Fruit fly (Drosophila melanogaster) whole organism, embryonic: ENCODE measurements around the gene CG7728.

Experiments
- Ada2b ChIP-seq: fragments of 200-800 bp; sonication (Bioruptor generic); IDR thresholded peaks from 2 replicates; pipeline ENCODE4 v1.3.6; 2022; ENCODE audit warnings: missing biosample characterization, missing genetic modification characterization
- Atf6 ChIP-seq: fragments of 200-800 bp; sonication (Bioruptor generic); IDR thresholded peaks from 2 replicates; pipeline ENCODE4 v1.3.6; 2022; ENCODE audit warnings: missing biosample characterization, missing genetic modification characterization
- CG11695 ChIP-seq: fragments of 200-800 bp; sonication (Bioruptor generic); IDR thresholded peaks from 3 replicates; pipeline ENCODE4 v1.3.6; 2022; ENCODE audit warnings: missing biosample characterization, missing genetic modification characterization
- CG13287 ChIP-seq: fragments of 200-800 bp; sonication (Bioruptor generic); IDR thresholded peaks from 2 replicates; pipeline ENCODE4 v1.3.6; 2022; ENCODE audit warnings: missing biosample characterization, missing genetic modification characterization; ENCODE audit not compliant: partially characterized antibody
- CG15514 ChIP-seq: fragments of 200-800 bp; sonication (Bioruptor generic); optimal IDR thresholded peaks from 3 replicates; lab custom pipeline; 2017; ENCODE audit warnings: missing biosample characterization, missing genetic modification characterization, mild to moderate bottlenecking, moderate library complexity, missing genetic modification reagents
- CG16813 ChIP-seq: fragments of 200-800 bp; sonication (Bioruptor generic); IDR thresholded peaks from 3 replicates; pipeline ENCODE4 v1.3.6; 2022; ENCODE audit warnings: missing biosample characterization, missing genetic modification characterization; ENCODE audit not compliant: partially characterized antibody
- CG17912 ChIP-seq: fragments of 200-800 bp; sonication (Bioruptor generic); optimal IDR thresholded peaks from 2 replicates; lab custom pipeline; 2018; ENCODE audit warnings: missing biosample characterization, mild to moderate bottlenecking, missing genetic modification characterization
- CG1832 ChIP-seq: fragments of 200-800 bp; sonication (Bioruptor generic); optimal IDR thresholded peaks from 2 replicates; lab custom pipeline; 2017; ENCODE audit warnings: missing biosample characterization, mild to moderate bottlenecking, missing genetic modification characterization, inconsistent platforms
- CG31365 ChIP-seq: fragments of 200-800 bp; sonication (Bioruptor generic); optimal IDR thresholded peaks from 2 replicates; lab custom pipeline; 2018; ENCODE audit warnings: missing biosample characterization, mild to moderate bottlenecking, missing genetic modification characterization
- CG34376 ChIP-seq: fragments of 200-800 bp; sonication (Bioruptor generic); optimal IDR thresholded peaks from 2 replicates; lab custom pipeline; 2018; ENCODE audit warnings: missing biosample characterization, mild to moderate bottlenecking, missing genetic modification characterization
- CG3838 ChIP-seq: fragments of 200-800 bp; sonication (Bioruptor generic); optimal IDR thresholded peaks from 3 replicates; lab custom pipeline; 2016; ENCODE audit warnings: missing biosample characterization, missing genetic modification characterization
- CG3995 ChIP-seq: fragments of 200-800 bp; sonication (Bioruptor generic); optimal IDR thresholded peaks from 3 replicates; lab custom pipeline; 2016; ENCODE audit warnings: missing biosample characterization, missing genetic modification characterization
- CG4404 ChIP-seq: fragments of 200-800 bp; sonication (Bioruptor generic); IDR thresholded peaks from 2 replicates; pipeline ENCODE4 v1.3.6; 2022; ENCODE audit warnings: missing biosample characterization, missing genetic modification characterization
- CG4617 ChIP-seq: fragments of 200-800 bp; sonication (Bioruptor generic); optimal IDR thresholded peaks from 3 replicates; lab custom pipeline; 2016; ENCODE audit warnings: missing biosample characterization, missing genetic modification characterization, borderline replicate concordance
- CG5245 ChIP-seq: fragments of 200-800 bp; sonication (Bioruptor generic); optimal IDR thresholded peaks from 3 replicates; lab custom pipeline; 2016; ENCODE audit warnings: missing biosample characterization, missing genetic modification characterization
- CG8924 ChIP-seq: fragments of 200-800 bp; optimal IDR thresholded peaks from 3 replicates; lab custom pipeline; 2019; ENCODE audit warnings: missing biosample characterization, mild to moderate bottlenecking, missing genetic modification characterization, moderate library complexity
- CG8944 ChIP-seq: fragments of 200-800 bp; sonication (Bioruptor generic); optimal IDR thresholded peaks from 3 replicates; lab custom pipeline; 2016; ENCODE audit warnings: missing biosample characterization, missing genetic modification characterization
- CG9609 ChIP-seq: fragments of 200-800 bp; sonication (Bioruptor generic); optimal IDR thresholded peaks from 3 replicates; lab custom pipeline; 2016; ENCODE audit warnings: missing biosample characterization, missing genetic modification characterization
- Deaf1 ChIP-seq: fragments of 200-800 bp; optimal IDR thresholded peaks from 3 replicates; lab custom pipeline; 2019; ENCODE audit warnings: missing biosample characterization, mild to moderate bottlenecking, missing genetic modification characterization, moderate library complexity
- Dip2 ChIP-seq: fragments of 200-800 bp; sonication (Bioruptor generic); IDR thresholded peaks from 2 replicates; pipeline ENCODE4 v1.3.6; 2022; ENCODE audit warnings: missing biosample characterization, missing genetic modification characterization
- Dref ChIP-seq: fragments of 200-800 bp; sonication (Bioruptor generic); IDR thresholded peaks from 2 replicates; pipeline ENCODE4 v1.3.6; 2022; ENCODE audit warnings: missing biosample characterization, missing genetic modification characterization
- Hr78 ChIP-seq, 2 experiments: fragments of 200-800 bp in 1 of 2; fragments of >200 bp in 1 of 2; sonication (Bioruptor generic) in 1 of 2; optimal IDR thresholded peaks; 2 replicates each; lab custom pipeline; 2017 to 2019; ENCODE audit warnings: missing biosample characterization in 2 of 2, missing genetic modification characterization in 2 of 2, mild to moderate bottlenecking in 1 of 2, moderate library complexity in 1 of 2
- MBD-R2 ChIP-seq: fragments of 200-800 bp; sonication (Bioruptor generic); IDR thresholded peaks from 2 replicates; pipeline ENCODE4 v1.3.6; 2022; ENCODE audit warnings: missing biosample characterization, missing genetic modification characterization
- Oaz ChIP-seq: fragments of 200-800 bp; sonication (Bioruptor generic); IDR thresholded peaks from 2 replicates; pipeline ENCODE4 v1.3.6; 2022; ENCODE audit warnings: missing biosample characterization, missing genetic modification characterization
- PHDP ChIP-seq: fragments of 200-800 bp; sonication (Bioruptor generic); optimal IDR thresholded peaks from 3 replicates; lab custom pipeline; 2018; ENCODE audit warnings: missing biosample characterization, mild to moderate bottlenecking, missing genetic modification characterization, moderate library complexity
- Poxn ChIP-seq: fragments of 200-800 bp; sonication (Bioruptor generic); IDR thresholded peaks from 2 replicates; pipeline ENCODE4 v1.3.6; 2022; ENCODE audit warnings: missing biosample characterization, missing genetic modification characterization
- Ravus ChIP-seq: fragments of 200-800 bp; sonication (Bioruptor generic); IDR thresholded peaks from 2 replicates; pipeline ENCODE4 v1.3.6; 2022; ENCODE audit warnings: missing biosample characterization, missing genetic modification characterization
- Scr ChIP-seq: fragments of 200-800 bp; sonication (Bioruptor generic); IDR thresholded peaks from 2 replicates; pipeline ENCODE4 v1.3.6; 2022; ENCODE audit warnings: missing biosample characterization, missing genetic modification characterization; ENCODE audit not compliant: partially characterized antibody
- Sry-δ ChIP-seq: fragments of 200-800 bp; sonication (Bioruptor generic); optimal IDR thresholded peaks from 2 replicates; lab custom pipeline; 2016; ENCODE audit warnings: missing biosample characterization, missing genetic modification characterization
- YL-1 ChIP-seq: fragments of 200-800 bp; sonication (Bioruptor generic); optimal IDR thresholded peaks from 3 replicates; lab custom pipeline; 2017; ENCODE audit warnings: missing biosample characterization, mild to moderate bottlenecking, missing genetic modification characterization
- abd-A ChIP-seq: fragments of 200-800 bp; sonication (Bioruptor generic); optimal IDR thresholded peaks from 3 replicates; lab custom pipeline; 2019; ENCODE audit warnings: missing biosample characterization, mild to moderate bottlenecking, missing genetic modification characterization, moderate library complexity
- ato ChIP-seq: fragments of 200-800 bp; sonication (Bioruptor generic); IDR thresholded peaks from 2 replicates; pipeline ENCODE4 v1.3.6; 2022; ENCODE audit warnings: missing biosample characterization, missing genetic modification characterization; ENCODE audit not compliant: partially characterized antibody
- bbx ChIP-seq: fragments of 200-800 bp; sonication (Bioruptor generic); IDR thresholded peaks from 2 replicates; pipeline ENCODE4 v1.3.6; 2022; ENCODE audit warnings: missing biosample characterization, missing genetic modification characterization; ENCODE audit not compliant: partially characterized antibody
- cg ChIP-seq: fragments of 200-800 bp; sonication (Bioruptor generic); optimal IDR thresholded peaks from 3 replicates; lab custom pipeline; 2019; ENCODE audit warnings: missing biosample characterization, mild to moderate bottlenecking, missing genetic modification characterization, moderate library complexity
- chinmo ChIP-seq: fragments of 200-800 bp; sonication (Bioruptor generic); IDR thresholded peaks from 4 replicates; pipeline ENCODE4 v1.3.6; 2022; ENCODE audit warnings: missing biosample characterization, missing genetic modification characterization; ENCODE audit not compliant: partially characterized antibody
- croc ChIP-seq: fragments of 200-800 bp; sonication (Bioruptor generic); conservative IDR thresholded peaks from 3 replicates; pipeline ENCODE4 v1.3.6; 2022; ENCODE audit warnings: missing biosample characterization, missing genetic modification characterization
- ems ChIP-seq: fragments of 200-800 bp; sonication (Bioruptor generic); optimal IDR thresholded peaks from 3 replicates; lab custom pipeline; 2016; ENCODE audit warnings: missing biosample characterization, missing genetic modification characterization
- exex ChIP-seq: fragments of 200-800 bp; sonication (Bioruptor generic); optimal IDR thresholded peaks from 4 replicates; lab custom pipeline; 2018; ENCODE audit warnings: missing biosample characterization, mild to moderate bottlenecking, missing genetic modification characterization, moderate library complexity
- grau ChIP-seq: fragments of 200-800 bp; optimal IDR thresholded peaks from 3 replicates; lab custom pipeline; 2019; ENCODE audit warnings: missing biosample characterization, mild to moderate bottlenecking, missing genetic modification characterization, moderate library complexity
- luna ChIP-seq: fragments of 200-800 bp; sonication (Bioruptor generic); optimal IDR thresholded peaks from 2 replicates; lab custom pipeline; 2016; ENCODE audit warnings: missing biosample characterization, missing genetic modification characterization
- mirr ChIP-seq: fragments of 200-800 bp; sonication (Bioruptor generic); optimal IDR thresholded peaks from 3 replicates; lab custom pipeline; 2018; ENCODE audit warnings: missing biosample characterization, mild to moderate bottlenecking, missing genetic modification characterization
- pfk ChIP-seq: fragments of 200-800 bp; sonication (Bioruptor generic); optimal IDR thresholded peaks from 2 replicates; lab custom pipeline; 2018; ENCODE audit warnings: missing biosample characterization, mild to moderate bottlenecking, missing genetic modification characterization, moderate library complexity
- pros ChIP-seq: fragments of 200-800 bp; sonication (Bioruptor generic); optimal IDR thresholded peaks from 3 replicates; lab custom pipeline; 2019; ENCODE audit warnings: missing biosample characterization, mild to moderate bottlenecking, missing genetic modification characterization, moderate library complexity
- sens ChIP-seq: fragments of 200-800 bp; sonication (Bioruptor generic); peaks from one replicate; lab custom pipeline; 2016; ENCODE audit warnings: missing biosample characterization, missing genetic modification characterization
- sna ChIP-seq: fragments of 200-800 bp; sonication (Bioruptor generic); IDR thresholded peaks from 2 replicates; pipeline ENCODE4 v1.3.6; 2022; ENCODE audit warnings: missing biosample characterization, missing genetic modification characterization; ENCODE audit not compliant: partially characterized antibody
- so ChIP-seq: fragments of 200-800 bp; sonication (Bioruptor generic); IDR thresholded peaks from 3 replicates; pipeline ENCODE4 v1.3.6; 2022; ENCODE audit warnings: missing biosample characterization, missing genetic modification characterization
- tna ChIP-seq: fragments of 200-800 bp; sonication (Bioruptor generic); IDR thresholded peaks from 2 replicates; pipeline ENCODE4 v1.3.6; 2022; ENCODE audit warnings: missing biosample characterization, missing genetic modification characterization; ENCODE audit not compliant: partially characterized antibody
- ttk ChIP-seq: fragments of 200-800 bp; sonication (Bioruptor generic); IDR thresholded peaks from 2 replicates; pipeline ENCODE4 v2.1.2; 2022; ENCODE audit warnings: missing biosample characterization, missing genetic modification characterization
- tup ChIP-seq: fragments of 200-800 bp; sonication (Bioruptor generic); optimal IDR thresholded peaks from 2 replicates; lab custom pipeline; 2016; ENCODE audit warnings: missing biosample characterization, mild to moderate bottlenecking, missing genetic modification characterization, moderate library complexity
- zen ChIP-seq: fragments of 200-800 bp; sonication (Bioruptor generic); optimal IDR thresholded peaks from 3 replicates; lab custom pipeline; 2018; ENCODE audit warnings: missing biosample characterization, mild to moderate bottlenecking, missing genetic modification characterization, moderate library complexity
- zfh1 ChIP-seq: fragments of 200-800 bp; sonication (Bioruptor generic); IDR thresholded peaks from 3 replicates; pipeline ENCODE4 v1.3.6; 2022; ENCODE audit warnings: missing biosample characterization, missing genetic modification characterization

Gene CG7728

DNA sequence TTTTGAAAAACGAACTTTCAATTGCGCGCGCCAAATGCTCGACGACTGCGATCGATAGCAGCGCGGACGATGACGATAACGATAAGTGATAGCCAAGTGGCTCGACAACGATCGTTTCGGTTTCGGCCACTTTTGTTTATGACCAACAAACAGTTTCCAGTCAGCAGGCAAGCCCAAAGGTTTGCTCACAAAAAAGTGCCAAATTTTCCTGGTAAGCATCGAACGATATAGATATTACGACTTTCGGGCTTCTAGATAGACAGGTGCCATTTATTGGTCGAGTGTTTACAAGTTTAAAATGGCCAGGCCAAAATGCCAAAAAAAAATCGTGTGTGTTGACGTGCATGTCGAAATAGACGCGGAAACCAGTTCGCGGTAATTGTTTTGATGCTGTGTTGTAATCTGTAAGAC is 39.1 kb downstream of the CG7728 start, which contains the start of gene CG7724 (continued):
- TF ChIP-seq CG34376 (no peak), Deaf1 (tag; lab: Kevin White, UChicago) (peak; percentile 61), sna (GFP tag; lab: Robert Waterston, UW) (peak; percentile 89), PHDP (tag; lab: Kevin White, UChicago) (peak; percentile 39), so (GFP tag; lab: Robert Waterston, UW) (no peak), CG9609 (no peak), luna (GFP tag; lab: Kevin White, UChicago) (no peak), CG3995 (GFP tag; lab: Kevin White, UChicago) (no peak), croc (GFP tag; lab: Robert Waterston, UW) (no peak), Dip2 (GFP tag; lab: Robert Waterston, UW) (no peak), grau (tag; lab: Kevin White, UChicago) (peak; percentile 4), tna (GFP tag; lab: Robert Waterston, UW) (peak; percentile 94), chinmo (GFP tag; lab: Robert Waterston, UW) (peak; percentile 71; the same call in 3 of the 4 replicates), bbx (GFP tag; lab: Robert Waterston, UW) (peak; percentile 88), CG13287 (GFP tag; lab: Robert Waterston, UW) (peak; percentile 86), CG17912 (GFP tag; lab: Kevin White, UChicago) (no peak), Sry-δ (GFP tag; lab: Kevin White, UChicago) (peak; percentile 46), exex (no peak), pfk (GFP tag; lab: Kevin White, UChicago) (no peak), Ravus (GFP tag; lab: Robert Waterston, UW) (no peak), CG31365 (no peak), tup (GFP tag; lab: Kevin White, UChicago) (no peak), pros (GFP tag; lab: Kevin White, UChicago) (no peak), ems (no peak), sens (GFP tag; lab: Kevin White, UChicago) (peak; percentile 51), Ada2b (no peak), CG5245 (no peak), Scr (peak; percentile 73), CG4404 (GFP tag; lab: Robert Waterston, UW) (no peak), YL-1 (GFP tag; lab: Kevin White, UChicago) (no peak), CG3838 (GFP tag; lab: Kevin White, UChicago) (no peak), mirr (GFP tag; lab: Kevin White, UChicago) (peak; percentile 15), Oaz (GFP tag; lab: Robert Waterston, UW) (no peak), Atf6 (peak; percentile 38; the same call in 1 of the 2 replicates), CG11695 (GFP tag; lab: Robert Waterston, UW) (no peak), CG8944 (GFP tag; lab: Kevin White, UChicago) (no peak), Poxn (GFP tag; lab: Robert Waterston, UW) (no peak), ttk (GFP tag; lab: Robert Waterston, UW) (no peak), ato (GFP tag; lab: Robert Waterston, UW) (peak; percentile 87), CG1832 (GFP tag; lab: Kevin White, UChicago) (no peak), CG8924 (tag; lab: Kevin White, UChicago) (no peak), abd-A (tag; lab: Kevin White, UChicago) (peak; percentile 52), zfh1 (GFP tag; lab: Robert Waterston, UW) (no peak), zen (tag; lab: Kevin White, UChicago) (no peak), MBD-R2 (peak; percentile 39; the same call in 1 of the 2 replicates), Dref (GFP tag; lab: Robert Waterston, UW) (peak; percentile 85), Hr78 (GFP tag; optimal IDR thresholded peaks at IDR 0.05; lab: Kevin White, UChicago) (no peak), CG4617 (GFP tag; lab: Kevin White, UChicago) (no peak), CG15514 (GFP tag; lab: Kevin White, UChicago) (peak; percentile 42), CG16813 (GFP tag; lab: Robert Waterston, UW) (peak; percentile 67), cg (GFP tag; lab: Kevin White, UChicago) (no peak)
